Fruit fly (Drosophila melanogaster): ENCODE measurements around the gene CG43354.
A peak's percentile ranks its signal among the peaks of the same experiment; 100 is the strongest.

Gene CG43354

dm6 chr2L:18328737-18329136 lies 19.5 kb upstream of the CG43354 start:
- TF ChIP-seq ovo (GFP tag; optimal IDR thresholded peaks at IDR 0.05) (no peak), Mnt (GFP tag; optimal IDR thresholded peaks at IDR 0.05) (no peak), kay (GFP tag; ENCODE audit: borderline replicate concordance) (no peak), CG7045 (GFP tag; optimal IDR thresholded peaks at IDR 0.05) (no peak), CG7101 (tag; optimal IDR thresholded peaks at IDR 0.05) (no peak), toe (GFP tag; optimal IDR thresholded peaks at IDR 0.05) (no peak), cnc (optimal IDR thresholded peaks at IDR 0.05) (no peak), CG33017 (tag; optimal IDR thresholded peaks at IDR 0.05) (no peak), cic (GFP tag; optimal IDR thresholded peaks at IDR 0.05) (no peak), Crg-1 (GFP tag; optimal IDR thresholded peaks at IDR 0.05) (no peak), tj (GFP tag; optimal IDR thresholded peaks at IDR 0.05) (no peak), Hr96 (GFP tag; optimal IDR thresholded peaks at IDR 0.05) (no peak), Clk (GFP tag; optimal IDR thresholded peaks at IDR 0.05) (no peak)

- TF ChIP-seq ovo (GFP tag; optimal IDR thresholded peaks at IDR 0.05) (peak; percentile 78), Clk (GFP tag; optimal IDR thresholded peaks at IDR 0.05) (no peak), CG14711 (tag; optimal IDR thresholded peaks at IDR 0.05) (no peak), CG5204 (GFP tag; optimal IDR thresholded peaks at IDR 0.05) (peak; percentile 24), Mnt (GFP tag; optimal IDR thresholded peaks at IDR 0.05) (no peak), pad (GFP tag; optimal IDR thresholded peaks at IDR 0.05) (no peak), kay (GFP tag; ENCODE audit: borderline replicate concordance) (peak; percentile 93), CG7101 (tag; optimal IDR thresholded peaks at IDR 0.05) (no peak), cic (GFP tag; optimal IDR thresholded peaks at IDR 0.05) (peak; percentile 23), bab1 (GFP tag; optimal IDR thresholded peaks at IDR 0.05) (no peak), Crg-1 (GFP tag; optimal IDR thresholded peaks at IDR 0.05) (no peak), Hr96 (GFP tag; optimal IDR thresholded peaks at IDR 0.05) (no peak), toe (GFP tag; optimal IDR thresholded peaks at IDR 0.05) (no peak), tj (GFP tag; optimal IDR thresholded peaks at IDR 0.05) (peak; percentile 41), CG1620 (GFP tag; optimal IDR thresholded peaks at IDR 0.05) (no peak), cnc (optimal IDR thresholded peaks at IDR 0.05) (no peak), CG7045 (GFP tag; optimal IDR thresholded peaks at IDR 0.05) (peak; percentile 36), CG33017 (tag; optimal IDR thresholded peaks at IDR 0.05) (peak; percentile 51), CG12768 (GFP tag; optimal IDR thresholded peaks at IDR 0.05) (peak; percentile 41), CG11617 (GFP tag; optimal IDR thresholded peaks at IDR 0.05) (peak; percentile 68)
Observed at dm6 chr2L:18327592-18328078, 18.4 kb upstream of the CG43354 start.

- TF ChIP-seq CG33017 (tag; optimal IDR thresholded peaks at IDR 0.05), result no peak
- no peak for TF ChIP-seq ovo (GFP tag; optimal IDR thresholded peaks at IDR 0.05)
- TF ChIP-seq CG11617 (GFP tag; optimal IDR thresholded peaks at IDR 0.05), result no peak
- TF ChIP-seq Clk (GFP tag; optimal IDR thresholded peaks at IDR 0.05), result no peak
- no peak for TF ChIP-seq cnc (optimal IDR thresholded peaks at IDR 0.05)
- no peak for TF ChIP-seq bab1 (GFP tag; optimal IDR thresholded peaks at IDR 0.05)
- TF ChIP-seq pad (GFP tag; optimal IDR thresholded peaks at IDR 0.05), result no peak
- TF ChIP-seq CG12768 (GFP tag; optimal IDR thresholded peaks at IDR 0.05), result no peak
- TF ChIP-seq CG7045 (GFP tag; optimal IDR thresholded peaks at IDR 0.05), result no peak
- no peak for TF ChIP-seq CG7101 (tag; optimal IDR thresholded peaks at IDR 0.05)
- TF ChIP-seq CG5204 (GFP tag; optimal IDR thresholded peaks at IDR 0.05), result no peak
- no peak for TF ChIP-seq CG14711 (tag; optimal IDR thresholded peaks at IDR 0.05)
- TF ChIP-seq Hr96 (GFP tag; optimal IDR thresholded peaks at IDR 0.05), result no peak
- TF ChIP-seq cic (GFP tag; optimal IDR thresholded peaks at IDR 0.05), result no peak
- no peak for TF ChIP-seq Crg-1 (GFP tag; optimal IDR thresholded peaks at IDR 0.05)
Observed at dm6 chr2L:18327007-18327406, 17.8 kb upstream of the CG43354 start.

dm6 chr2L:18325120-18325581 lies 15.9 kb upstream of the CG43354 start:
- TF ChIP-seq cic (GFP tag; optimal IDR thresholded peaks at IDR 0.05) (peak; percentile 20), cnc (optimal IDR thresholded peaks at IDR 0.05) (no peak), CG11617 (GFP tag; optimal IDR thresholded peaks at IDR 0.05) (peak; percentile 72), kay (GFP tag; ENCODE audit: borderline replicate concordance) (peak; percentile 59), tj (GFP tag; optimal IDR thresholded peaks at IDR 0.05) (peak; percentile 41), CG12768 (GFP tag; optimal IDR thresholded peaks at IDR 0.05) (peak; percentile 76), CG7101 (tag; optimal IDR thresholded peaks at IDR 0.05) (peak; percentile 80), Hr96 (GFP tag; optimal IDR thresholded peaks at IDR 0.05) (peak; percentile 72), toe (GFP tag; optimal IDR thresholded peaks at IDR 0.05) (peak; percentile 58), CG1620 (GFP tag; optimal IDR thresholded peaks at IDR 0.05) (peak; percentile 5), Crg-1 (GFP tag; optimal IDR thresholded peaks at IDR 0.05) (peak; percentile 37), pad (GFP tag; optimal IDR thresholded peaks at IDR 0.05) (peak; percentile 30), CG14711 (tag; optimal IDR thresholded peaks at IDR 0.05) (peak; percentile 63), CG5204 (GFP tag; optimal IDR thresholded peaks at IDR 0.05) (peak; percentile 79), Mnt (GFP tag; optimal IDR thresholded peaks at IDR 0.05) (peak; percentile 63), bab1 (GFP tag; optimal IDR thresholded peaks at IDR 0.05) (peak; percentile 41), Clk (GFP tag; optimal IDR thresholded peaks at IDR 0.05) (peak; percentile 56), CG33017 (tag; optimal IDR thresholded peaks at IDR 0.05) (peak; percentile 79), CG7045 (GFP tag; optimal IDR thresholded peaks at IDR 0.05) (peak; percentile 81), ovo (GFP tag; optimal IDR thresholded peaks at IDR 0.05) (peak; percentile 6)

- TF ChIP-seq CG12768 (GFP tag; optimal IDR thresholded peaks at IDR 0.05), result no peak
- TF ChIP-seq bab1 (GFP tag; optimal IDR thresholded peaks at IDR 0.05), result no peak
- TF ChIP-seq CG33017 (tag; optimal IDR thresholded peaks at IDR 0.05), result no peak
- no peak for TF ChIP-seq cic (GFP tag; optimal IDR thresholded peaks at IDR 0.05)
- no peak for TF ChIP-seq CG7101 (tag; optimal IDR thresholded peaks at IDR 0.05)
- no peak for TF ChIP-seq tj (GFP tag; optimal IDR thresholded peaks at IDR 0.05)
- TF ChIP-seq toe (GFP tag; optimal IDR thresholded peaks at IDR 0.05), result no peak
- no peak for TF ChIP-seq CG14711 (tag; optimal IDR thresholded peaks at IDR 0.05)
- TF ChIP-seq Crg-1 (GFP tag; optimal IDR thresholded peaks at IDR 0.05), result no peak
- TF ChIP-seq ovo (GFP tag; optimal IDR thresholded peaks at IDR 0.05), result no peak
- TF ChIP-seq Clk (GFP tag; optimal IDR thresholded peaks at IDR 0.05), result no peak
- no peak for TF ChIP-seq Mnt (GFP tag; optimal IDR thresholded peaks at IDR 0.05)
Observed at dm6 chr2L:18320933-18321332, 11.7 kb upstream of the CG43354 start.
